Worm (Caenorhabditis elegans) whole organism, late embryonic: Measurements from ENCODE around the gene sos-1.

Source experiments
- K02D7.2 ChIP-seq: sonication (generic microtip); optimal IDR thresholded peaks from 2 replicates; lab custom pipeline; 2017; ENCODE audit warnings: mild to moderate bottlenecking, missing genetic modification characterization, missing compliant biosample characterization
- ama-1 ChIP-seq: fragments of 150-350 bp; optimal IDR thresholded peaks from 2 replicates; lab custom pipeline; 2014
- che-1 ChIP-seq: sonication (generic microtip); optimal IDR thresholded peaks from 2 replicates; lab custom pipeline; 2016; ENCODE audit warnings: mild to moderate bottlenecking, missing genetic modification characterization, missing compliant biosample characterization
- dve-1 ChIP-seq: sonication (generic microtip); optimal IDR thresholded peaks from 2 replicates; lab custom pipeline; 2017; ENCODE audit warnings: antibody characterized with exemption, mild to moderate bottlenecking, missing genetic modification characterization, missing compliant biosample characterization
- gmeb-2 ChIP-seq: sonication (generic microtip); optimal IDR thresholded peaks from 2 replicates; lab custom pipeline; 2016; ENCODE audit warnings: missing genetic modification characterization, inconsistent platforms, missing compliant biosample characterization
- nhr-11 ChIP-seq: fragments of 150-350 bp; optimal IDR thresholded peaks from 2 replicates; lab custom pipeline; 2014; ENCODE audit warnings: missing biosample characterization, missing genetic modification characterization
- ref-2 ChIP-seq: sonication (generic microtip); optimal IDR thresholded peaks from 2 replicates; lab custom pipeline; 2016; ENCODE audit warnings: missing genetic modification characterization, missing compliant biosample characterization
- sdc-2 ChIP-seq: sonication (generic microtip); optimal IDR thresholded peaks from 2 replicates; lab custom pipeline; 2016; ENCODE audit warnings: missing genotype, missing genetic modification characterization, missing compliant biosample characterization

ce11 chrV:4523844-4524243, 25.2 kb downstream of the sos-1 start:
- no peak for TF ChIP-seq che-1 (tag; lab: Kevin White, UChicago)
- no peak for TF ChIP-seq sdc-2
- no peak for TF ChIP-seq nhr-11
- TF ChIP-seq ref-2 (tag; lab: Kevin White, UChicago) = no peak
- no peak for TF ChIP-seq dve-1 (tag; lab: Kevin White, UChicago)
- TF ChIP-seq gmeb-2 (tag; lab: Kevin White, UChicago) = no peak
- TF ChIP-seq ama-1 (lab: Kevin White, UChicago) = no peak
- no peak for TF ChIP-seq K02D7.2 (tag; lab: Kevin White, UChicago)
